Fruit fly (Drosophila melanogaster) whole organism, pupa: Measurements from ENCODE around the gene CG4577.

Source experiments
- CG10348 ChIP-seq: fragments of 200-800 bp; sonication (Bioruptor generic); IDR thresholded peaks from 2 replicates; pipeline ENCODE4 v1.3.6; 2022; ENCODE audit warnings: missing biosample characterization, missing genetic modification characterization
- CG12605 ChIP-seq: fragments of 200-800 bp; sonication (Bioruptor generic); IDR thresholded peaks from 2 replicates; pipeline ENCODE4 v1.3.6; 2022; ENCODE audit warnings: missing biosample characterization, missing genetic modification characterization
- CG13204 ChIP-seq: fragments of 200-800 bp; sonication (Bioruptor generic); optimal IDR thresholded peaks from 2 replicates; lab custom pipeline; 2018; ENCODE audit warnings: missing biosample characterization, mild to moderate bottlenecking, missing genetic modification characterization, moderate library complexity
- CG14655 ChIP-seq: fragments of 200-800 bp; sonication (Bioruptor generic); optimal IDR thresholded peaks from 3 replicates; lab custom pipeline; 2017; ENCODE audit warnings: mild to moderate bottlenecking, missing biosample characterization, missing genetic modification reagents, missing genetic modification characterization
- CG15710 ChIP-seq: fragments of 200-800 bp; sonication (Bioruptor generic); optimal IDR thresholded peaks from 2 replicates; lab custom pipeline; 2018; ENCODE audit warnings: missing biosample characterization, mild to moderate bottlenecking, missing genetic modification characterization, moderate library complexity
- CG17806 ChIP-seq: fragments of 200-800 bp; sonication (Bioruptor generic); optimal IDR thresholded peaks from 2 replicates; lab custom pipeline; 2018; ENCODE audit warnings: missing biosample characterization, mild to moderate bottlenecking, missing genetic modification characterization, moderate library complexity
- CG32121 ChIP-seq: fragments of 200-800 bp; sonication (Bioruptor generic); IDR thresholded peaks from 2 replicates; pipeline ENCODE4 v1.3.6; 2022; ENCODE audit warnings: missing biosample characterization, missing genetic modification characterization
- CG34367 ChIP-seq: fragments of 200-800 bp; sonication (Bioruptor generic); optimal IDR thresholded peaks from 2 replicates; lab custom pipeline; 2018; ENCODE audit warnings: missing biosample characterization, mild to moderate bottlenecking, missing genetic modification characterization
- CG4496 ChIP-seq: fragments of 200-800 bp; sonication (Bioruptor generic); IDR thresholded peaks from 3 replicates; pipeline ENCODE4 v1.3.6; 2022; ENCODE audit warnings: missing biosample characterization, missing genetic modification characterization
- CG8159 ChIP-seq: fragments of 200-800 bp; sonication (Bioruptor generic); optimal IDR thresholded peaks from 3 replicates; lab custom pipeline; 2018; ENCODE audit warnings: missing biosample characterization, mild to moderate bottlenecking, missing genetic modification characterization, moderate library complexity
- CG8301 ChIP-seq: fragments of 200-800 bp; sonication (Bioruptor generic); optimal IDR thresholded peaks from 2 replicates; lab custom pipeline; 2018; ENCODE audit warnings: missing biosample characterization, mild to moderate bottlenecking, missing genetic modification characterization
- CG9948 ChIP-seq: fragments of 200-800 bp; sonication (Bioruptor generic); optimal IDR thresholded peaks from 2 replicates; lab custom pipeline; 2018; ENCODE audit warnings: missing biosample characterization, mild to moderate bottlenecking, missing genetic modification characterization, moderate library complexity
- D1 ChIP-seq: fragments of 200-800 bp; sonication (Bioruptor generic); optimal IDR thresholded peaks from 2 replicates; lab custom pipeline; 2018; ENCODE audit warnings: missing biosample characterization, mild to moderate bottlenecking, missing genetic modification characterization, moderate library complexity
- EcR ChIP-seq: fragments of 200-800 bp; sonication (Bioruptor generic); optimal IDR thresholded peaks from 3 replicates; lab custom pipeline; 2019; ENCODE audit warnings: missing biosample characterization, missing genetic modification characterization, mild to moderate bottlenecking, moderate library complexity, missing genetic modification reagents
- Ets98B ChIP-seq: fragments of 200-800 bp; sonication (Bioruptor generic); IDR thresholded peaks from 2 replicates; pipeline ENCODE4 v1.3.6; 2022; ENCODE audit warnings: missing biosample characterization, missing genetic modification characterization
- Pif1A ChIP-seq: fragments of 200-800 bp; sonication (Bioruptor generic); optimal IDR thresholded peaks from 3 replicates; lab custom pipeline; 2016; ENCODE audit warnings: missing biosample characterization, missing genetic modification characterization
- Pif1B ChIP-seq: fragments of 200-800 bp; sonication (Bioruptor generic); optimal IDR thresholded peaks from 3 replicates; lab custom pipeline; 2016; ENCODE audit warnings: missing biosample characterization, missing genetic modification characterization
- Snoo ChIP-seq: fragments of 200-800 bp; sonication (Bioruptor generic); optimal IDR thresholded peaks from 3 replicates; lab custom pipeline; 2017; ENCODE audit warnings: missing biosample characterization, mild to moderate bottlenecking, missing genetic modification characterization, inconsistent platforms
- fd96Ca ChIP-seq: fragments of 200-800 bp; sonication (Bioruptor generic); IDR thresholded peaks from 3 replicates; pipeline ENCODE4 v1.3.6; 2022; ENCODE audit warnings: missing biosample characterization, missing genetic modification characterization
- gl ChIP-seq: fragments of 200-800 bp; sonication (Bioruptor generic); optimal IDR thresholded peaks from 2 replicates; lab custom pipeline; 2018; ENCODE audit warnings: missing biosample characterization, mild to moderate bottlenecking, missing genetic modification characterization
- rn ChIP-seq: fragments of 200-800 bp; sonication (Bioruptor generic); IDR thresholded peaks from 2 replicates; pipeline ENCODE4 v1.3.6; 2022; ENCODE audit warnings: missing biosample characterization, missing genetic modification characterization

CG4577 gene

DNA sequence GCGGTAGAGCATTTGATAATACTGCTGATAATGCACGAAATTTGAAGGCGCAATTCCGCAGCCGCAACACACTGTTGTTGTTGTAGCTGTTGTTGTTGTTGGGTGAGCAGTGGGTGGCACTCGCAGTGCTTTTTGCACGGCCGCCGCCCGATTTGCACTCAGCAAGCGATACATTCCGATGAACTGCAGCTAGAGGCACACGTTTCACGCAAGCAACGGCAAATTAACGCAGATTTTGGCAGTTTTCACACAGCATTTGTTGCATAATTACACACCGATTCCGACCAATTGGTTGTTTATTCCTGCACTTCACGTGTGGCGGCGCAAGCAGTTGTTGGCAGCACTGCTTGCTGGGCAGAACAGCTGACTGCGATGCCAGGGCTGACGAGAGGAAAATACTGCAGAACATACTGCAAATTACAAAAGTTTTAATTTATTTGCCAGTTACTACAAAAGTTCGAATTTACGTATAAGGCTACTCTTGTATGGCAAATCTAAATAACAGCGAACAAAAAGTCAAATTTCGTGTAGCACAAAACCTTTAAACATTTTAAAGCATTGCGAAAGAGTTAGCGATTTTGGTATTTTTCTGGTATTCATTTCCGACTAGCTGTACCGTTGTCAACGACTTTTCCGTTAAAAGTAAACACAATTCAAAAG lies 26.3 kb upstream of the CG4577 start, which contains the start of the genes PolrMT and CG14339:
Gene PolrMT, minus strand, starts transcription at position 345 of the 660 bp plus-strand sequence.
Gene CG14339, plus strand, starts transcription at position 512 of the 660 bp plus-strand sequence.
- no peak for TF ChIP-seq CG10348 (GFP tag; lab: Robert Waterston, UW)
- no peak for TF ChIP-seq rn
- no peak for TF ChIP-seq CG34367 (tag; lab: Kevin White, UChicago)
- no peak for TF ChIP-seq CG12605
- no peak for TF ChIP-seq CG32121 (GFP tag; lab: Robert Waterston, UW)
- TF ChIP-seq fd96Ca (GFP tag; lab: Robert Waterston, UW): no peak
- TF ChIP-seq Ets98B: no peak
- no peak for TF ChIP-seq gl
- no peak for TF ChIP-seq CG4496 (GFP tag; lab: Robert Waterston, UW)
- TF ChIP-seq Pif1A (GFP tag; lab: Kevin White, UChicago): no peak
- TF ChIP-seq EcR (GFP tag; lab: Kevin White, UChicago): no peak
- TF ChIP-seq D1 (tag; lab: Kevin White, UChicago): no peak
- TF ChIP-seq Snoo (tag; lab: Kevin White, UChicago): no peak
- TF ChIP-seq Pif1B: no peak
- no peak for TF ChIP-seq CG17806
- no peak for TF ChIP-seq CG15710 (tag; lab: Kevin White, UChicago)
- no peak for TF ChIP-seq CG9948 (tag; lab: Kevin White, UChicago)
- TF ChIP-seq, all 21 proteins: peak for 0

DNA sequence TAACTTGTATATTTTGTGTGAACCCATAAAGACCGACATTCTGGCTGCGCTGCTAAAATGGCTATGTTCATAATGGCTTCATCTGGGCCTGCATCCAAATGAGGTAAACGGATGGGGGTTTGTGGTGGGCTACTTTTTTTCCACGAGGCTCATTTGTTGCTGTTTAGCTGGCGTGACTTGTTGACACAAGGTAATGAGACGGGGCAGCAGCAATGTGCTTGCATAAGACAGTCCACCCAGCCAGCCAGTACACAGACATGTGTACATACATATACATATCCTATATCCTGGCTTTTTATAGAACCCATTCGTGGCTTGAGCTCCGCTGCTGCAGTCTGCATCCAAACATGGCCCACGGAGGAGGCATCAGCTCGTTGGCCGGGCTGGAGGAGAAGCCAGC lies 21.9 kb upstream of the CG4577 start, which contains the start of gene CG14340:
Gene CG14340, plus strand, starts transcription at position 301 of the 400 bp plus-strand sequence.
- TF ChIP-seq CG4496 (GFP tag; lab: Robert Waterston, UW) (no peak), D1 (tag; lab: Kevin White, UChicago) (no peak), Pif1A (GFP tag; lab: Kevin White, UChicago) (no peak), fd96Ca (GFP tag; lab: Robert Waterston, UW) (no peak), rn (no peak), CG17806 (no peak), CG15710 (tag; lab: Kevin White, UChicago) (no peak), gl (no peak), Pif1B (no peak), EcR (GFP tag; lab: Kevin White, UChicago) (no peak), CG12605 (no peak), CG8159 (no peak), Snoo (tag; lab: Kevin White, UChicago) (no peak), CG9948 (tag; lab: Kevin White, UChicago) (no peak), CG10348 (GFP tag; lab: Robert Waterston, UW) (no peak), Ets98B (no peak), CG8301 (tag; lab: Kevin White, UChicago) (no peak)

DNA sequence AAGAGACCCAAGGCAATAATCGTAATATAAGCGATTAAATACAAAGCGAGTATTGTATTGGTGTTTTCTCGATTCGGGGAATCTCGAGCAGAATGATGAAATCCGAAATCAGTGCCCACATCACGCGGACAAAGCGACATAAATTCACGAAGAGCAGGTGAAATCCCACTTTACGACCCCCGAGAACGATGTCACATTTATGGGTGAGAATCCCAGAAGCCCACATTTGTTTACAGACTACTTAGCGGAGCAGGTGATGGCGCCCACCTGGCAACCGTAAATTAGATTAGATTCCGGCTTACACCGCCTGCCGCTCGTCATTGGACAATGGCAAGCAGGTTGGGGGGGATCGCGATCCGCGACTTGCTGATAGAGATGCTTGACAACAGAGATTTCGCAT lies 20.3 kb upstream of the CG4577 start:
- no peak for TF ChIP-seq gl
- TF ChIP-seq rn: no peak
- TF ChIP-seq CG13204: no peak
- no peak for TF ChIP-seq CG9948 (tag; lab: Kevin White, UChicago)

DNA sequence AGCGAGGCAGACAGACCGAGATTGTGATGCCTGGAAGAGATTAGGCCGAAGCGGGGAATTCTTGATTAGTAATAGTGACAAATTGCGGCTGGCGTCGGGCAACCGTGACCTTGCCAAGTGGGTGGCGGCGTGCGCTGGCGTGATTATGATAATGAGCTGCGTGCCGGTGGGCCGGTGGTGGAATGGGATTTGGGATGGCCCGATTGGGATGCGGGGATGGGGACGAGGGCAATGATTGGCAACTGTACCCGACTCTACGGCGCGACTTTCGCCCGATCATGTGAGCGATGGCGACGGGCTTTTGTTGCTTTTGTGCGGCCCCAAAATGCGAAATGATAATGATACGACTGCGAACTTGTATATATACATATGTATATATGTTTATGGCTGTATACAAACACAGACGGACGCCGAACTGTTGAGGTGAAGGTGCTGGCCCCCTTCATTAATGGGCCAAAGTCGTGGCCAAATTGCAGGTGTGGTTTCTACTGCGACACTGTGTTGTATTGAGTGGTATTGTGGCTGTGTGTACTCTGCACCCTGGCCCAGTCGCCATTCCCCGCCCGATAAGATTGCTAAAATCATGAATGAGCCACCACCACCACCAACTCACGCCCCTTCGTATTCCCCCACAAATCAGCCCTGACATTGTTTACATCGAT lies 17.7 kb upstream of the CG4577 start:
- no peak for TF ChIP-seq CG8159
- no peak for TF ChIP-seq CG17806
- no peak for TF ChIP-seq CG4496 (GFP tag; lab: Robert Waterston, UW)
- no peak for TF ChIP-seq CG13204
- TF ChIP-seq D1 (tag; lab: Kevin White, UChicago): no peak
- no peak for TF ChIP-seq CG9948 (tag; lab: Kevin White, UChicago)
- no peak for TF ChIP-seq Pif1B
- no peak for TF ChIP-seq Snoo (tag; lab: Kevin White, UChicago)
- no peak for TF ChIP-seq fd96Ca (GFP tag; lab: Robert Waterston, UW)
- TF ChIP-seq CG10348 (GFP tag; lab: Robert Waterston, UW): no peak
- no peak for TF ChIP-seq EcR (GFP tag; lab: Kevin White, UChicago)
- no peak for TF ChIP-seq CG32121 (GFP tag; lab: Robert Waterston, UW)

DNA sequence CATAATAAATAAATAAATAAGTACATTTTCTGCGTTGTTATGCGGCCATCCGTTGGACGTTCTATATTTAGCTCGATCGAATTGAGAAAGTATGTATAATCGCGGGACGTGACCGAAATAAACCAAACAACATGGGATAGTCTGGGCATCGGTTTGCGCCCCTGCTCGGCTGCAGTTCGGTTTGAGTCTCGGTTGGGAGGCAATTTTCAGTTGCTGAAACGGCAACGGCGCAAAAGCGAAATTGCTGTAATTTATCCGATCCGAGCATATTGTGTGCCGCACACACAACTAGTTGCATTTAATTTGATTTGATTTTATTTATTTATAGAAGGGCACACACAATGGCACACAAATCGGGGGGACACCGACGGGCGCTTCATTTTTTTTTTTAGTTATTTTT lies 16.3 kb upstream of the CG4577 start:
- TF ChIP-seq CG14655 (GFP tag; lab: Kevin White, UChicago) (peak; percentile 57), CG12605 (0 out of 2 replicates have a peak, but pooled peaks have one; percentile 11), CG17806 (no peak), fd96Ca (GFP tag; lab: Robert Waterston, UW) (no peak), CG32121 (GFP tag; lab: Robert Waterston, UW) (peak; percentile 44; the same call in 1 of the 2 replicates), Pif1B (no peak)

DNA sequence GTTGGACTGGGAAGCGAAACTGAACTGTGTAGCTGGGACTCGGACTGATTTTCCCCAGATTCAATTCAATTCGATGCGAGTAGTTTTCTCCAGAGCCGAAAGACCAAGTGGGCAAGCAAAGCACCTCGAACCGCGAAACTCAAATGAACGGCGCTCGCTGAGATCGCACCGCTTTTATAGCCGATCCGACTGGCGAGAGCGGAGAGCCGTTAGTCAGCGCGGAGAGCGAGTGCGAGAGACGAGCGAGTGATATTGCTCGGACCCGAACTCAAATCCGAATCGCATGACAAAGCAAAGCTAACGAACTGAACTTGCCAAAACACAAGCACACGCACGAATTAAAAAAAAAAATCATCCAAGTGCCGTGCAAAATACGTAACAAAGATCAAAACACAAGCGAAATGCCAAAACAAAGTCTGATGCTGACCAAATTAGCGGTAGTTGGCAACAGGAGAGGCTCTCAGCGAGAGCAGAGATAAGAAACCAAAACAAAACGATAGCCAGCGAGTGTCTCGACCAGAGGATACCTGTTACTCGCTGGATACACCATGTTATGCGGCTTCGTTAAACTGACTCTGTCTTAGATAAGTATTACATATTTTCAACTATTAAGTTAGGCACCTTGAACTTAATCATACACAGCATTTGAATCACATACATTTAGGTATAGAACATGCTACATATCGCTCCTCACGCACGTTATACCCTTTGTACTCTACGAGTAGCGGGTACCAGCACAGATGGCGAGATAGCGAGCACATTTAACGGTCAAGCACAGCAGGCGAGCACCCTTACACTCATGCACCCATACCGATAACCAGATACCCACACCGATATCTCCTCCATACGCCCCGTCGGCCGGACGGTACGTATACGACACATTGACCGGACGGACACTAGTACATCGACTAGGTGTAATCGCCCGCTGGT lies 15.3 kb upstream of the CG4577 start:
- TF ChIP-seq Ets98B (peak; percentile 58), CG17806 (peak; percentile 61), CG13204 (no peak), rn (peak; percentile 57), CG9948 (tag; lab: Kevin White, UChicago) (peak; percentile 46), fd96Ca (GFP tag; lab: Robert Waterston, UW) (peak; percentile 88), CG4496 (GFP tag; lab: Robert Waterston, UW) (peak; percentile 80), Snoo (tag; lab: Kevin White, UChicago) (peak; percentile 73), CG8301 (tag; lab: Kevin White, UChicago) (peak; percentile 74), D1 (tag; lab: Kevin White, UChicago) (no peak), CG15710 (tag; lab: Kevin White, UChicago) (peak; percentile 62), CG14655 (GFP tag; lab: Kevin White, UChicago) (peak; percentile 75), CG12605 (peak; percentile 73), EcR (GFP tag; lab: Kevin White, UChicago) (peak; percentile 78), CG34367 (tag; lab: Kevin White, UChicago) (peak; percentile 41), CG32121 (GFP tag; lab: Robert Waterston, UW) (peak; percentile 71), Pif1A (GFP tag; lab: Kevin White, UChicago) (peak; percentile 59), Pif1B (peak; percentile 70), CG10348 (GFP tag; lab: Robert Waterston, UW) (peak; percentile 45; the same call in 1 of the 2 replicates), CG8159 (peak; percentile 71), gl (peak; percentile 36)
